Worm (Caenorhabditis elegans): ENCODE results near the gene ceh-40.

ceh-40 gene

ce11 chrX:12288254-12288653 lies 32.3 kb downstream of the ceh-40 start, which contains the start of gene C04B4.5:
TSS of gene C04B4.5 (minus strand) at chrX:12288354.
- TF ChIP-seq egl-5 (tag; optimal IDR thresholded peaks at IDR 0.05) (no peak), mml-1 (tag; optimal IDR thresholded peaks at IDR 0.05) (no peak), ceh-16 (tag; optimal IDR thresholded peaks at IDR 0.05) (no peak), lsy-12 (tag; optimal IDR thresholded peaks at IDR 0.05) (no peak), ceh-28 (tag; optimal IDR thresholded peaks at IDR 0.05) (no peak), nhr-67 (tag; optimal IDR thresholded peaks at IDR 0.05) (no peak), ztf-11 (tag; optimal IDR thresholded peaks at IDR 0.05) (no peak), ZK546.5 (tag; optimal IDR thresholded peaks at IDR 0.05) (no peak), fkh-2 (tag; optimal IDR thresholded peaks at IDR 0.05) (no peak), unc-62 (GFP tag; optimal IDR thresholded peaks at IDR 0.05) (no peak)

- TF ChIP-seq ZK546.5 (tag; optimal IDR thresholded peaks at IDR 0.05) (no peak), fkh-10 (GFP tag; optimal IDR thresholded peaks at IDR 0.05) (no peak), ceh-28 (tag; optimal IDR thresholded peaks at IDR 0.05) (no peak), nhr-67 (tag; optimal IDR thresholded peaks at IDR 0.05) (no peak), pqm-1 (tag; optimal IDR thresholded peaks at IDR 0.05) (no peak), nhr-77 (tag; optimal IDR thresholded peaks at IDR 0.05) (no peak), mdl-1 (tag; optimal IDR thresholded peaks at IDR 0.05) (no peak), elt-2 (tag; optimal IDR thresholded peaks at IDR 0.05) (no peak), ceh-16 (tag; optimal IDR thresholded peaks at IDR 0.05) (no peak), pha-4 (tag; optimal IDR thresholded peaks at IDR 0.05) (no peak), eor-1 (tag; optimal IDR thresholded peaks at IDR 0.05) (no peak), lsy-12 (tag; optimal IDR thresholded peaks at IDR 0.05) (no peak), ama-1 (optimal IDR thresholded peaks at IDR 0.05) (no peak), fos-1 (tag; optimal IDR thresholded peaks at IDR 0.05) (no peak), fkh-2 (tag; optimal IDR thresholded peaks at IDR 0.05) (no peak)
These were observed 35.1 kb downstream of the ceh-40 start, which contains the start of gene lips-2 for ce11 chrX:12285496-12285895. TSS of gene lips-2 (plus strand) at chrX:12285796.

ce11 chrX:12284161-12284560 lies 36.4 kb downstream of the ceh-40 start:
- TF ChIP-seq elt-3 (tag; optimal IDR thresholded peaks at IDR 0.05) (no peak), fos-1 (tag; optimal IDR thresholded peaks at IDR 0.05) (no peak), nhr-12 (tag; optimal IDR thresholded peaks at IDR 0.05) (no peak), jun-1 (tag; optimal IDR thresholded peaks at IDR 0.05) (no peak)

ce11 chrX:12282911-12283310 lies 37.7 kb downstream of the ceh-40 start, which contains the start of gene C04B4.2:
TSS of gene C04B4.2 (plus strand) at chrX:12283281.
- TF ChIP-seq jun-1 (tag; optimal IDR thresholded peaks at IDR 0.05) (no peak), ZK546.5 (tag; optimal IDR thresholded peaks at IDR 0.05) (no peak), ceh-82 (tag; optimal IDR thresholded peaks at IDR 0.05) (no peak), ceh-28 (tag; optimal IDR thresholded peaks at IDR 0.05) (no peak), daf-12 (tag; optimal IDR thresholded peaks at IDR 0.05) (no peak), ceh-9 (tag; optimal IDR thresholded peaks at IDR 0.05) (no peak), fos-1 (tag; optimal IDR thresholded peaks at IDR 0.05) (no peak), elt-3 (tag; optimal IDR thresholded peaks at IDR 0.05) (no peak), nhr-67 (tag; optimal IDR thresholded peaks at IDR 0.05) (no peak), zag-1 (tag; optimal IDR thresholded peaks at IDR 0.05) (no peak), aly-2 (tag; optimal IDR thresholded peaks at IDR 0.05) (no peak), nhr-28 (tag; optimal IDR thresholded peaks at IDR 0.05) (no peak), lsy-12 (tag; optimal IDR thresholded peaks at IDR 0.05) (no peak), pha-4 (tag; optimal IDR thresholded peaks at IDR 0.05) (no peak), eor-1 (tag; optimal IDR thresholded peaks at IDR 0.05) (no peak)

- TF ChIP-seq nhr-28 (tag; optimal IDR thresholded peaks at IDR 0.05) (no peak), ceh-28 (tag; optimal IDR thresholded peaks at IDR 0.05) (no peak), nhr-237 (tag; optimal IDR thresholded peaks at IDR 0.05) (no peak), zag-1 (tag; optimal IDR thresholded peaks at IDR 0.05) (no peak), ztf-11 (tag; optimal IDR thresholded peaks at IDR 0.05) (no peak), ama-1 (optimal IDR thresholded peaks at IDR 0.05) (no peak), nhr-11 (tag; optimal IDR thresholded peaks at IDR 0.05) (no peak), ceh-9 (tag; optimal IDR thresholded peaks at IDR 0.05) (no peak), fkh-2 (tag; optimal IDR thresholded peaks at IDR 0.05) (no peak), unc-62 (GFP tag; optimal IDR thresholded peaks at IDR 0.05) (no peak), nhr-12 (tag; optimal IDR thresholded peaks at IDR 0.05) (no peak), nhr-43 (tag; optimal IDR thresholded peaks at IDR 0.05; ENCODE audit: poor library complexity, severe bottlenecking) (no peak), lin-39 (tag; optimal IDR thresholded peaks at IDR 0.05) (no peak), pqm-1 (tag; optimal IDR thresholded peaks at IDR 0.05) (no peak), lin-15B (tag; optimal IDR thresholded peaks at IDR 0.05) (no peak), R02D3.7 (tag; optimal IDR thresholded peaks at IDR 0.05) (no peak), lsy-12 (tag; optimal IDR thresholded peaks at IDR 0.05) (no peak)
These were observed 40.1 kb downstream of the ceh-40 start, which contains the start of gene C04B4.1 for ce11 chrX:12280477-12280876. TSS of gene C04B4.1 (plus strand) at chrX:12280777.

All from whole organism, L3 larva.